Fruit fly (Drosophila melanogaster) whole organism, embryonic: ENCODE data around the gene Argp.

ENCODE experiments used
- Antp ChIP-seq: fragments of 200-800 bp; sonication (Bioruptor generic); optimal IDR thresholded peaks from 3 replicates; lab custom pipeline; 2016; ENCODE audit warnings: missing biosample characterization, missing genetic modification characterization
- Asciz ChIP-seq: fragments of 200-800 bp; sonication (Bioruptor generic); optimal IDR thresholded peaks from 2 replicates; lab custom pipeline; 2017; ENCODE audit warnings: missing biosample characterization, mild to moderate bottlenecking, missing genetic modification characterization, missing genetic modification reagents
- CG10654 ChIP-seq: fragments of 200-800 bp; sonication (Bioruptor generic); optimal IDR thresholded peaks from 2 replicates; lab custom pipeline; 2016; ENCODE audit warnings: missing biosample characterization, missing genetic modification characterization
- CG13775 ChIP-seq: fragments of 200-800 bp; sonication (Bioruptor generic); optimal IDR thresholded peaks from 3 replicates; lab custom pipeline; 2017; ENCODE audit warnings: missing biosample characterization, mild to moderate bottlenecking, missing genetic modification characterization
- CG17359 ChIP-seq: fragments of 200-800 bp; sonication (Bioruptor generic); optimal IDR thresholded peaks from 3 replicates; lab custom pipeline; 2018; ENCODE audit warnings: missing biosample characterization, mild to moderate bottlenecking, missing genetic modification characterization, moderate library complexity
- CG18262 ChIP-seq: fragments of 200-800 bp; optimal IDR thresholded peaks from 3 replicates; lab custom pipeline; 2019; ENCODE audit warnings: missing biosample characterization, mild to moderate bottlenecking, missing genetic modification characterization, moderate library complexity
- CG7987 ChIP-seq: fragments of 200-800 bp; sonication (Bioruptor generic); optimal IDR thresholded peaks from 2 replicates; lab custom pipeline; 2018; ENCODE audit warnings: missing biosample characterization, mild to moderate bottlenecking, missing genetic modification characterization, moderate library complexity
- Dp ChIP-seq: fragments of 200-800 bp; sonication (Bioruptor generic); optimal IDR thresholded peaks from 2 replicates; lab custom pipeline; 2018; ENCODE audit warnings: missing biosample characterization, mild to moderate bottlenecking, missing genetic modification characterization, moderate library complexity
- Dref ChIP-seq: fragments of 200-800 bp; sonication (Bioruptor generic); IDR thresholded peaks from 2 replicates; pipeline ENCODE4 v1.3.6; 2022; ENCODE audit warnings: missing biosample characterization, missing genetic modification characterization
- E2f1 ChIP-seq: fragments of 200-800 bp; sonication (Bioruptor generic); IDR thresholded peaks from 2 replicates; pipeline ENCODE4 v1.3.6; 2022; ENCODE audit warnings: missing biosample characterization, missing genetic modification characterization
- HLH3B ChIP-seq: fragments of 200-800 bp; sonication (Bioruptor generic); IDR thresholded peaks from 2 replicates; pipeline ENCODE4 v1.3.6; 2022; ENCODE audit warnings: missing biosample characterization, missing genetic modification characterization
- Lim3 ChIP-seq: fragments of 200-800 bp; sonication (Bioruptor generic); IDR thresholded peaks from 2 replicates; pipeline ENCODE4 v1.3.6; 2022; ENCODE audit warnings: missing biosample characterization, missing genetic modification characterization
- MESR4 ChIP-seq: fragments of 200-800 bp; sonication (Bioruptor generic); optimal IDR thresholded peaks from 2 replicates; lab custom pipeline; 2018; ENCODE audit warnings: missing biosample characterization, mild to moderate bottlenecking, missing genetic modification characterization, moderate library complexity
- NFAT ChIP-seq: fragments of 200-800 bp; sonication (Bioruptor generic); IDR thresholded peaks from 2 replicates; pipeline ENCODE4 v1.3.6; 2022; ENCODE audit warnings: missing biosample characterization, missing genetic modification characterization
- Optix ChIP-seq: fragments of 200-800 bp; sonication (Bioruptor generic); IDR thresholded peaks from 3 replicates; pipeline ENCODE4 v1.3.6; 2022; ENCODE audit warnings: missing biosample characterization, missing genetic modification characterization
- gro ChIP-seq: fragments of 200-800 bp; sonication (Bioruptor generic); optimal IDR thresholded peaks from 2 replicates; lab custom pipeline; 2016; ENCODE audit warnings: missing biosample characterization, missing genetic modification characterization
- odd ChIP-seq: fragments of 200-800 bp; sonication (Bioruptor generic); optimal IDR thresholded peaks from 2 replicates; lab custom pipeline; 2017; ENCODE audit warnings: missing biosample characterization, mild to moderate bottlenecking, missing genetic modification characterization
- p53 ChIP-seq: fragments of 200-800 bp; sonication (Bioruptor generic); optimal IDR thresholded peaks from 2 replicates; lab custom pipeline; 2016; ENCODE audit warnings: missing biosample characterization, missing genetic modification characterization
- pfk ChIP-seq: fragments of 200-800 bp; sonication (Bioruptor generic); optimal IDR thresholded peaks from 2 replicates; lab custom pipeline; 2018; ENCODE audit warnings: missing biosample characterization, mild to moderate bottlenecking, missing genetic modification characterization, moderate library complexity
- slbo ChIP-seq: fragments of 200-800 bp; sonication (Bioruptor generic); IDR thresholded peaks from 2 replicates; pipeline ENCODE4 v1.3.6; 2022; ENCODE audit warnings: missing biosample characterization, missing genetic modification characterization

The Argp gene

DNA sequence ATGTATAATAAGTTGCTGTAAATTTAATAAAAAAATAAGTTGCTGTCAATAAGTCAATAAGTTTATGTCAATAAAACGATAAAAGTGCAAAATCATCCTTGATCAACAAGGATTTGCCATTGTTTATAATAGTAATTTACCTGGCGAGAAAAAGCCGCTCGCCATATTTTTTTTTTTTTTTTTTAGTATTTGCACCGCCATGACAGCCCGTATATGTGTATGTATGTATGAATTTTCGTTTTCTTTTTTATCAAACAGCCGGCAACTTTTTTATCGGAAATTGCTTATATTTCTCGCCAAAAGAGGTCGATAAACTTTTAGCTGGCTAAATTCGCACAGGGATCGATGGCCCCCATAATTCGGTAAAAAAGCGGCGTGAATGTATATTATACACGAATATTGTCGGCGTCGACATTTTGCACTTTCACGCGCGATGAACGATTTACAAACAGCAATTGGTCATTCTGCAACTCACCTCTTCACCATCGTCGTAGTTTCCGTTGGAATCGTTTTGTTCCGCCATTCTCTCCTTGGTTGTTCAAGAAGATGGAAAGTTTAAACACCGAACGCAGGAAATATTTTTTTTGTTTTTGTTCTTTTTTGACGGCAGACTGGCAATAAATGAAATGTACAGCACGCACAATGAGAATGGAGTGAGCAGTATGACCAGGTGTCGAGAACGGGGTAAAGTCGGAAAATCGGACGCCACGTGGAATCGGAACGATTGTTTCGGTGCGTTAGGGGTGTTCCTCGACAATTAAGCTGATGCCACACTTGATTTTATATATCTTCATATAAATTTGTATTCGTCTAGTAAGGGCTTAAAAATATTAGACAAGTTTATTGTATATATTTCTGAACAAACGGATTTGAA, 49.6 kb downstream of the Argp start, which contains the start of gene Hrb87F (continued):
- TF ChIP-seq HLH3B (no peak; the same call in 1 of the 2 replicates), p53 (GFP tag; lab: Kevin White, UChicago) (no peak), Lim3 (GFP tag; lab: Robert Waterston, UW) (no peak), Optix (no peak), Dref (GFP tag; lab: Robert Waterston, UW) (peak; percentile 67), CG18262 (tag; lab: Kevin White, UChicago) (no peak), CG17359 (tag; lab: Kevin White, UChicago) (peak; percentile 55), Dp (GFP tag; lab: Kevin White, UChicago) (no peak), CG13775 (GFP tag; lab: Kevin White, UChicago) (no peak), CG10654 (GFP tag; lab: Kevin White, UChicago) (no peak), gro (GFP tag; lab: Kevin White, UChicago) (no peak), pfk (GFP tag; lab: Kevin White, UChicago) (peak; percentile 91), slbo (GFP tag; lab: Robert Waterston, UW) (peak; percentile 78), E2f1 (GFP tag; lab: Robert Waterston, UW) (no peak), Asciz (GFP tag; lab: Kevin White, UChicago) (no peak), NFAT (GFP tag; lab: Robert Waterston, UW) (peak; percentile 33; the same call in 1 of the 2 replicates), Antp (GFP tag; lab: Kevin White, UChicago) (no peak), odd (GFP tag; lab: Kevin White, UChicago) (no peak), CG7987 (GFP tag; lab: Kevin White, UChicago) (peak; percentile 60), MESR4 (GFP tag; lab: Kevin White, UChicago) (peak; percentile 85)
